Fruit fly (Drosophila melanogaster) whole organism, embryonic: ENCODE measurements around the gene Sptz.

Experiments
- Bdp1 ChIP-seq: fragments of 200-800 bp; sonication (Bioruptor generic); optimal IDR thresholded peaks from 3 replicates; lab custom pipeline; 2016; ENCODE audit warnings: missing biosample characterization, missing genetic modification characterization
- CG10274 ChIP-seq: fragments of 200-800 bp; sonication (Bioruptor generic); optimal IDR thresholded peaks from 3 replicates; lab custom pipeline; 2017; ENCODE audit warnings: missing biosample characterization, mild to moderate bottlenecking, missing genetic modification characterization
- CG10543 ChIP-seq: fragments of 200-800 bp; sonication (Bioruptor generic); optimal IDR thresholded peaks from 3 replicates; lab custom pipeline; 2017; ENCODE audit warnings: missing biosample characterization, mild to moderate bottlenecking, missing genetic modification characterization, moderate library complexity
- CG10959 ChIP-seq: fragments of 200-800 bp; sonication (Bioruptor generic); IDR thresholded peaks from 2 replicates; pipeline ENCODE4 v1.3.6; 2022; ENCODE audit warnings: missing biosample characterization, missing genetic modification characterization
- CG11504 ChIP-seq: fragments of 200-800 bp; sonication (Bioruptor generic); optimal IDR thresholded peaks from 3 replicates; lab custom pipeline; 2019; ENCODE audit warnings: missing biosample characterization, mild to moderate bottlenecking, missing genetic modification characterization, moderate library complexity
- CG11560 ChIP-seq: fragments of 200-800 bp; sonication (Bioruptor generic); IDR thresholded peaks from 3 replicates; pipeline ENCODE4 v1.3.6; 2022; ENCODE audit warnings: missing biosample characterization, missing genetic modification characterization
- CG14014 ChIP-seq: fragments of 200-800 bp; sonication (Bioruptor generic); IDR thresholded peaks from 2 replicates; pipeline ENCODE4 v1.3.6; 2022; ENCODE audit warnings: missing biosample characterization, missing genetic modification characterization
- CG14667 ChIP-seq: fragments of 200-800 bp; sonication (Bioruptor generic); IDR thresholded peaks from 2 replicates; pipeline ENCODE4 v1.3.6; 2022; ENCODE audit warnings: missing biosample characterization, missing genetic modification characterization
- CG14710 ChIP-seq: fragments of 200-800 bp; sonication (Bioruptor generic); optimal IDR thresholded peaks from 3 replicates; lab custom pipeline; 2019; ENCODE audit warnings: missing biosample characterization, mild to moderate bottlenecking, missing genetic modification characterization, moderate library complexity
- CG15073 ChIP-seq: fragments of 200-800 bp; sonication (Bioruptor generic); optimal IDR thresholded peaks from 2 replicates; lab custom pipeline; 2016; ENCODE audit warnings: missing biosample characterization, missing genetic modification characterization
- CG15479 ChIP-seq: fragments of 200-800 bp; sonication (Bioruptor generic); optimal IDR thresholded peaks from 3 replicates; lab custom pipeline; 2019; ENCODE audit warnings: missing biosample characterization, mild to moderate bottlenecking, missing genetic modification characterization, moderate library complexity
- CG15696 ChIP-seq: fragments of 200-800 bp; sonication (Bioruptor generic); optimal IDR thresholded peaks from 2 replicates; lab custom pipeline; 2019; ENCODE audit warnings: missing biosample characterization, mild to moderate bottlenecking, missing genetic modification characterization, moderate library complexity
- CG17328 ChIP-seq: fragments of 200-800 bp; sonication (Bioruptor generic); IDR thresholded peaks from 2 replicates; pipeline ENCODE4 v1.3.6; 2022; ENCODE audit warnings: missing biosample characterization, missing genetic modification characterization
- CG17568 ChIP-seq: fragments of 200-800 bp; sonication (Bioruptor generic); optimal IDR thresholded peaks from 2 replicates; lab custom pipeline; 2018; ENCODE audit warnings: missing biosample characterization, mild to moderate bottlenecking, missing genetic modification characterization, moderate library complexity
- CG2116 ChIP-seq: fragments of 200-800 bp; sonication (Bioruptor generic); optimal IDR thresholded peaks from 3 replicates; lab custom pipeline; 2018; ENCODE audit warnings: missing biosample characterization, mild to moderate bottlenecking, missing genetic modification characterization
- CG30431 ChIP-seq: fragments of 200-800 bp; sonication (Bioruptor generic); optimal IDR thresholded peaks from 2 replicates; lab custom pipeline; 2017; ENCODE audit warnings: missing biosample characterization, missing genetic modification characterization
- CG32767 ChIP-seq: fragments of 200-800 bp; sonication (Bioruptor generic); IDR thresholded peaks from 2 replicates; pipeline ENCODE4 v1.3.6; 2022; ENCODE audit warnings: missing biosample characterization, missing genetic modification characterization
- CG43689 ChIP-seq: fragments of 200-800 bp; sonication (Bioruptor generic); IDR thresholded peaks from 2 replicates; pipeline ENCODE4 v1.3.6; 2022; ENCODE audit warnings: missing biosample characterization, missing genetic modification characterization
- CG4424 ChIP-seq: fragments of 200-800 bp; sonication (Bioruptor generic); optimal IDR thresholded peaks from 3 replicates; lab custom pipeline; 2016; ENCODE audit warnings: missing biosample characterization, missing genetic modification characterization
- CG6254 ChIP-seq: fragments of 200-800 bp; sonication (Bioruptor generic); optimal IDR thresholded peaks from 3 replicates; lab custom pipeline; 2017; ENCODE audit warnings: mild to moderate bottlenecking, missing biosample characterization, missing genetic modification reagents, missing genetic modification characterization
- CG7271 ChIP-seq: fragments of 200-800 bp; sonication (Bioruptor generic); optimal IDR thresholded peaks from 2 replicates; lab custom pipeline; 2018; ENCODE audit warnings: missing biosample characterization, mild to moderate bottlenecking, missing genetic modification characterization, moderate library complexity
- CG7963 ChIP-seq: fragments of 200-800 bp; sonication (Bioruptor generic); IDR thresholded peaks from 3 replicates; pipeline ENCODE4 v1.3.6; 2022; ENCODE audit warnings: missing biosample characterization, missing genetic modification characterization; ENCODE audit not compliant: partially characterized antibody
- CG9215 ChIP-seq: fragments of 200-800 bp; sonication (Bioruptor generic); IDR thresholded peaks from 2 replicates; pipeline ENCODE4 v1.3.6; 2022; ENCODE audit warnings: missing biosample characterization, missing genetic modification characterization
- Dp ChIP-seq: fragments of 200-800 bp; sonication (Bioruptor generic); optimal IDR thresholded peaks from 2 replicates; lab custom pipeline; 2018; ENCODE audit warnings: missing biosample characterization, mild to moderate bottlenecking, missing genetic modification characterization, moderate library complexity
- HLHmδ ChIP-seq: fragments of 200-800 bp; sonication (Bioruptor generic); optimal IDR thresholded peaks from 2 replicates; lab custom pipeline; 2018; ENCODE audit warnings: missing biosample characterization, mild to moderate bottlenecking, missing genetic modification characterization, moderate library complexity
- Hr51 ChIP-seq, 2 experiments: fragments of 200-800 bp; sonication (Bioruptor generic); optimal IDR thresholded peaks; 2 replicates in 1 of 2; 3 replicates in 1 of 2; lab custom pipeline; 2016 to 2018; ENCODE audit warnings: missing biosample characterization in 2 of 2, missing genetic modification characterization in 2 of 2, mild to moderate bottlenecking in 1 of 2, moderate library complexity in 1 of 2
- Nf-YB ChIP-seq: fragments of 200-800 bp; sonication (Bioruptor generic); optimal IDR thresholded peaks from 3 replicates; lab custom pipeline; 2019; ENCODE audit warnings: missing biosample characterization, mild to moderate bottlenecking, missing genetic modification characterization, moderate library complexity
- Optix ChIP-seq: fragments of 200-800 bp; sonication (Bioruptor generic); IDR thresholded peaks from 3 replicates; pipeline ENCODE4 v1.3.6; 2022; ENCODE audit warnings: missing biosample characterization, missing genetic modification characterization
- Ravus ChIP-seq: fragments of 200-800 bp; sonication (Bioruptor generic); IDR thresholded peaks from 2 replicates; pipeline ENCODE4 v1.3.6; 2022; ENCODE audit warnings: missing biosample characterization, missing genetic modification characterization
- Stat92E ChIP-seq, 3 experiments: fragments of >200 bp in 2 of 3; fragments of 200-800 bp in 1 of 3; sonication (Bioruptor generic) in 1 of 3; optimal IDR thresholded peaks; 2 replicates each; lab custom pipeline; 2017 to 2019; ENCODE audit warnings: missing biosample characterization in 3 of 3, missing genetic modification characterization in 3 of 3, mild to moderate bottlenecking in 1 of 3, moderate library complexity in 1 of 3
- bigmax ChIP-seq: fragments of 200-800 bp; sonication (Bioruptor generic); optimal IDR thresholded peaks from 2 replicates; lab custom pipeline; 2018; ENCODE audit warnings: missing biosample characterization, mild to moderate bottlenecking, missing genetic modification characterization
- cas ChIP-seq: fragments of 200-800 bp; sonication (Bioruptor generic); IDR thresholded peaks from 2 replicates; pipeline ENCODE4 v1.3.6; 2022; ENCODE audit warnings: missing biosample characterization, missing genetic modification characterization
- cg ChIP-seq: fragments of 200-800 bp; sonication (Bioruptor generic); optimal IDR thresholded peaks from 3 replicates; lab custom pipeline; 2019; ENCODE audit warnings: missing biosample characterization, mild to moderate bottlenecking, missing genetic modification characterization, moderate library complexity
- croc ChIP-seq: fragments of 200-800 bp; sonication (Bioruptor generic); conservative IDR thresholded peaks from 3 replicates; pipeline ENCODE4 v1.3.6; 2022; ENCODE audit warnings: missing biosample characterization, missing genetic modification characterization
- dysf ChIP-seq: fragments of 200-800 bp; sonication (Bioruptor generic); IDR thresholded peaks from 3 replicates; pipeline ENCODE4 v1.3.6; 2022; ENCODE audit warnings: missing biosample characterization, missing genetic modification characterization
- gfzf ChIP-seq: fragments of 200-800 bp; sonication (Bioruptor generic); optimal IDR thresholded peaks from 2 replicates; lab custom pipeline; 2016; ENCODE audit warnings: missing biosample characterization, mild to moderate bottlenecking, missing genetic modification characterization, moderate library complexity
- grau ChIP-seq: fragments of 200-800 bp; optimal IDR thresholded peaks from 3 replicates; lab custom pipeline; 2019; ENCODE audit warnings: missing biosample characterization, mild to moderate bottlenecking, missing genetic modification characterization, moderate library complexity
- jumu ChIP-seq: fragments of 200-800 bp; sonication (Bioruptor generic); optimal IDR thresholded peaks from 3 replicates; lab custom pipeline; 2016; ENCODE audit warnings: missing biosample characterization, missing genetic modification characterization
- ken ChIP-seq: fragments of 200-800 bp; sonication (Bioruptor generic); IDR thresholded peaks from 3 replicates; pipeline ENCODE4 v1.3.6; 2022; ENCODE audit warnings: missing biosample characterization, missing genetic modification characterization
- klu ChIP-seq: fragments of 200-800 bp; sonication (Bioruptor generic); IDR thresholded peaks from 2 replicates; pipeline ENCODE4 v1.3.6; 2022; ENCODE audit warnings: missing biosample characterization, missing genetic modification characterization
- ranshi ChIP-seq: fragments of 200-800 bp; sonication (Bioruptor generic); IDR thresholded peaks from 2 replicates; pipeline ENCODE4 v1.3.6; 2022; ENCODE audit warnings: missing biosample characterization, missing genetic modification characterization
- ro ChIP-seq: fragments of 200-800 bp; sonication (Bioruptor generic); IDR thresholded peaks from 2 replicates; pipeline ENCODE4 v1.3.6; 2022; ENCODE audit warnings: missing biosample characterization, missing genetic modification characterization
- sens-2 ChIP-seq: fragments of 200-800 bp; sonication (Bioruptor generic); IDR thresholded peaks from 2 replicates; pipeline ENCODE4 v1.3.6; 2022; ENCODE audit warnings: missing biosample characterization, missing genetic modification characterization
- sisA ChIP-seq: fragments of 200-800 bp; sonication (Bioruptor generic); IDR thresholded peaks from 2 replicates; pipeline ENCODE4 v1.3.6; 2022; ENCODE audit warnings: missing biosample characterization, missing genetic modification characterization
- tll ChIP-seq, 2 experiments: fragments of 200-800 bp in 1 of 2; fragments of >200 bp in 1 of 2; sonication (Bioruptor generic) in 1 of 2; optimal IDR thresholded peaks; 2 replicates each; lab custom pipeline; 2017 to 2019; ENCODE audit warnings: missing biosample characterization in 2 of 2, missing genetic modification characterization in 2 of 2, mild to moderate bottlenecking in 1 of 2, moderate library complexity in 1 of 2
- ttk ChIP-seq: fragments of 200-800 bp; sonication (Bioruptor generic); IDR thresholded peaks from 2 replicates; pipeline ENCODE4 v2.1.2; 2022; ENCODE audit warnings: missing biosample characterization, missing genetic modification characterization
- unpg ChIP-seq: fragments of 200-800 bp; sonication (Bioruptor generic); optimal IDR thresholded peaks from 3 replicates; lab custom pipeline; 2018; ENCODE audit warnings: missing biosample characterization, mild to moderate bottlenecking, missing genetic modification characterization, moderate library complexity
- vvl ChIP-seq: fragments of 200-800 bp; sonication (Bioruptor generic); IDR thresholded peaks from 2 replicates; pipeline ENCODE4 v1.3.6; 2022; ENCODE audit warnings: missing biosample characterization, missing genetic modification characterization
- z ChIP-seq: fragments of 200-800 bp; sonication (Bioruptor generic); IDR thresholded peaks from 3 replicates; pipeline ENCODE4 v1.3.6; 2022; ENCODE audit warnings: missing biosample characterization, missing genetic modification characterization

Gene Sptz

dm6 chr3R:11454210-11454904 is 32.5 kb downstream of the Sptz start (continued):
- TF ChIP-seq Hr51 (GFP tag; optimal IDR thresholded peaks at IDR 0.05; lab: Kevin White, UChicago) (peak; percentile 58 to 75), z (GFP tag; lab: Robert Waterston, UW) (no peak), CG17568 (GFP tag; lab: Kevin White, UChicago) (no peak), dysf (peak; percentile 77), ro (0 out of 2 replicates have a peak, but pooled peaks have one; percentile 26), CG17328 (no peak), cas (GFP tag; lab: Robert Waterston, UW) (no peak), gfzf (no peak), Optix (GFP tag; lab: Robert Waterston, UW) (no peak), Ravus (peak; percentile 1; the same call in 1 of the 2 replicates), sisA (GFP tag; lab: Robert Waterston, UW) (0 out of 2 replicates have a peak, but pooled peaks have one; percentile 29), CG14710 (tag; lab: Kevin White, UChicago) (no peak), vvl (GFP tag; lab: Robert Waterston, UW) (0 out of 2 replicates have a peak, but pooled peaks have one; percentile 31), croc (no peak), CG11504 (tag; lab: Kevin White, UChicago) (peak; percentile 76), CG10274 (peak; percentile 97), CG11560 (peak; percentile 41; the same call in 1 of the 3 replicates), CG2116 (GFP tag; lab: Kevin White, UChicago) (no peak), unpg (GFP tag; lab: Kevin White, UChicago) (peak; percentile 68), grau (tag; lab: Kevin White, UChicago) (peak; percentile 67), sens-2 (no peak), CG15073 (GFP tag; lab: Kevin White, UChicago) (no peak), CG7963 (GFP tag; lab: Robert Waterston, UW) (no peak), CG10543 (peak; percentile 19), jumu (GFP tag; lab: Kevin White, UChicago) (no peak), Nf-YB (GFP tag; lab: Kevin White, UChicago) (no peak), CG14667 (GFP tag; lab: Robert Waterston, UW) (peak; percentile 44), CG30431 (GFP tag; lab: Kevin White, UChicago) (peak; percentile 1), Dp (GFP tag; lab: Kevin White, UChicago) (no peak), CG9215 (peak; percentile 76), cg (GFP tag; lab: Kevin White, UChicago) (no peak), Stat92E (GFP tag; optimal IDR thresholded peaks at IDR 0.05; lab: Kevin White, UChicago) (no peak), klu (peak; percentile 54; the same call in 1 of the 2 replicates), CG43689 (GFP tag; lab: Robert Waterston, UW) (no peak), CG15479 (GFP tag; lab: Kevin White, UChicago) (no peak), ken (GFP tag; lab: Robert Waterston, UW) (no peak), Bdp1 (GFP tag; lab: Kevin White, UChicago) (no peak), HLHmδ (GFP tag; lab: Kevin White, UChicago) (no peak), CG15696 (tag; lab: Kevin White, UChicago) (no peak), CG32767 (GFP tag; lab: Robert Waterston, UW) (no peak), CG4424 (GFP tag; lab: Kevin White, UChicago) (peak; percentile 11), bigmax (GFP tag; lab: Kevin White, UChicago) (no peak), CG14014 (peak; percentile 57; the same call in 1 of the 2 replicates), CG10959 (no peak), ttk (GFP tag; lab: Robert Waterston, UW) (no peak; the same call in none of the 2 replicates), CG7271 (tag; lab: Kevin White, UChicago) (no peak), CG6254 (GFP tag; lab: Kevin White, UChicago) (no peak), tll (GFP tag; optimal IDR thresholded peaks at IDR 0.05; lab: Kevin White, UChicago) (no peak), ranshi (peak; percentile 26; the same call in 1 of the 2 replicates)
